Fruit fly (Drosophila melanogaster) whole organism, embryonic: ENCODE data around the gene CheB38b.

Experiments used
- CG10959 ChIP-seq: fragments of 200-800 bp; sonication (Bioruptor generic); IDR thresholded peaks from 2 replicates; pipeline ENCODE4 v1.3.6; 2022; ENCODE audit warnings: missing biosample characterization, missing genetic modification characterization
- CG11723 ChIP-seq: fragments of 200-800 bp; sonication (Bioruptor generic); optimal IDR thresholded peaks from 2 replicates; lab custom pipeline; 2017; ENCODE audit warnings: missing biosample characterization, mild to moderate bottlenecking, missing genetic modification characterization
- CG12104 ChIP-seq: fragments of 200-800 bp; sonication (Bioruptor generic); optimal IDR thresholded peaks from 3 replicates; lab custom pipeline; 2016; ENCODE audit warnings: missing biosample characterization, missing genetic modification characterization
- CG1233 ChIP-seq: fragments of 200-800 bp; sonication (Bioruptor generic); optimal IDR thresholded peaks from 4 replicates; lab custom pipeline; 2018; ENCODE audit warnings: missing biosample characterization, mild to moderate bottlenecking, missing genetic modification characterization
- CG13287 ChIP-seq: fragments of 200-800 bp; sonication (Bioruptor generic); IDR thresholded peaks from 2 replicates; pipeline ENCODE4 v1.3.6; 2022; ENCODE audit warnings: missing biosample characterization, missing genetic modification characterization; ENCODE audit not compliant: partially characterized antibody
- CG15269 ChIP-seq: fragments of 200-800 bp; sonication (Bioruptor generic); optimal IDR thresholded peaks from 2 replicates; lab custom pipeline; 2018; ENCODE audit warnings: missing biosample characterization, mild to moderate bottlenecking, missing genetic modification characterization, moderate library complexity
- CG1647 ChIP-seq: fragments of 200-800 bp; sonication (Bioruptor generic); optimal IDR thresholded peaks from 3 replicates; lab custom pipeline; 2016; ENCODE audit warnings: missing biosample characterization, missing genetic modification characterization
- CG16813 ChIP-seq: fragments of 200-800 bp; sonication (Bioruptor generic); IDR thresholded peaks from 3 replicates; pipeline ENCODE4 v1.3.6; 2022; ENCODE audit warnings: missing biosample characterization, missing genetic modification characterization; ENCODE audit not compliant: partially characterized antibody
- CG5180 ChIP-seq: fragments of 200-800 bp; sonication (Bioruptor generic); optimal IDR thresholded peaks from 3 replicates; lab custom pipeline; 2017; ENCODE audit warnings: missing biosample characterization, missing genetic modification characterization, mild to moderate bottlenecking, moderate library complexity, missing genetic modification reagents
- CG6854 ChIP-seq: fragments of 200-800 bp; sonication (Bioruptor generic); optimal IDR thresholded peaks from 3 replicates; lab custom pipeline; 2017; ENCODE audit warnings: missing biosample characterization, mild to moderate bottlenecking, missing genetic modification characterization
- CG8359 ChIP-seq: fragments of 200-800 bp; sonication (Bioruptor generic); optimal IDR thresholded peaks from 2 replicates; lab custom pipeline; 2017; ENCODE audit warnings: missing biosample characterization, mild to moderate bottlenecking, missing genetic modification characterization, borderline replicate concordance
- CG9727 ChIP-seq: fragments of 200-800 bp; sonication (Bioruptor generic); optimal IDR thresholded peaks from 3 replicates; lab custom pipeline; 2017; ENCODE audit warnings: missing biosample characterization, mild to moderate bottlenecking, missing genetic modification characterization
- Camta ChIP-seq: fragments of 200-800 bp; sonication (Bioruptor generic); optimal IDR thresholded peaks from 2 replicates; lab custom pipeline; 2016; ENCODE audit warnings: missing biosample characterization, missing genetic modification characterization
- Dbx ChIP-seq: fragments of 200-800 bp; sonication (Bioruptor generic); IDR thresholded peaks from 3 replicates; pipeline ENCODE4 v1.3.6; 2022; ENCODE audit warnings: missing biosample characterization, missing genetic modification characterization
- Deaf1 ChIP-seq: fragments of 200-800 bp; optimal IDR thresholded peaks from 3 replicates; lab custom pipeline; 2019; ENCODE audit warnings: missing biosample characterization, mild to moderate bottlenecking, missing genetic modification characterization, moderate library complexity
- Dip2 ChIP-seq: fragments of 200-800 bp; sonication (Bioruptor generic); IDR thresholded peaks from 2 replicates; pipeline ENCODE4 v1.3.6; 2022; ENCODE audit warnings: missing biosample characterization, missing genetic modification characterization
- HLH3B ChIP-seq: fragments of 200-800 bp; sonication (Bioruptor generic); IDR thresholded peaks from 2 replicates; pipeline ENCODE4 v1.3.6; 2022; ENCODE audit warnings: missing biosample characterization, missing genetic modification characterization
- Hr51 ChIP-seq, 2 experiments: fragments of 200-800 bp; sonication (Bioruptor generic); optimal IDR thresholded peaks; 2 replicates in 1 of 2; 3 replicates in 1 of 2; lab custom pipeline; 2016 to 2018; ENCODE audit warnings: missing biosample characterization in 2 of 2, missing genetic modification characterization in 2 of 2, mild to moderate bottlenecking in 1 of 2, moderate library complexity in 1 of 2
- Hr78 ChIP-seq, 2 experiments: fragments of 200-800 bp in 1 of 2; fragments of >200 bp in 1 of 2; sonication (Bioruptor generic) in 1 of 2; optimal IDR thresholded peaks; 2 replicates each; lab custom pipeline; 2017 to 2019; ENCODE audit warnings: missing biosample characterization in 2 of 2, missing genetic modification characterization in 2 of 2, mild to moderate bottlenecking in 1 of 2, moderate library complexity in 1 of 2
- MTF-1 ChIP-seq: fragments of 200-800 bp; sonication (Bioruptor generic); optimal IDR thresholded peaks from 2 replicates; lab custom pipeline; 2018; ENCODE audit warnings: missing biosample characterization, mild to moderate bottlenecking, missing genetic modification characterization, borderline replicate concordance
- Max ChIP-seq: fragments of 200-800 bp; sonication (Bioruptor generic); optimal IDR thresholded peaks from 2 replicates; lab custom pipeline; 2016; ENCODE audit warnings: missing biosample characterization, mild to moderate bottlenecking, missing genetic modification characterization
- Med ChIP-seq: fragments of 200-800 bp; sonication (Bioruptor generic); peaks from one replicate; lab custom pipeline; 2016; ENCODE audit warnings: missing biosample characterization, missing genetic modification characterization, mild to moderate bottlenecking, inconsistent platforms, moderate library complexity
- Sox102F ChIP-seq: fragments of 200-800 bp; sonication (Bioruptor generic); optimal IDR thresholded peaks from 2 replicates; lab custom pipeline; 2018; ENCODE audit warnings: missing biosample characterization, mild to moderate bottlenecking, missing genetic modification characterization, moderate library complexity
- Sry-δ ChIP-seq: fragments of 200-800 bp; sonication (Bioruptor generic); optimal IDR thresholded peaks from 2 replicates; lab custom pipeline; 2016; ENCODE audit warnings: missing biosample characterization, missing genetic modification characterization
- Ssrp ChIP-seq: fragments of 200-800 bp; sonication (Bioruptor generic); optimal IDR thresholded peaks from 2 replicates; lab custom pipeline; 2018; ENCODE audit warnings: missing biosample characterization, mild to moderate bottlenecking, missing genetic modification characterization, moderate library complexity
- ac ChIP-seq: fragments of 200-800 bp; sonication (Bioruptor generic); optimal IDR thresholded peaks from 3 replicates; lab custom pipeline; 2017; ENCODE audit warnings: missing biosample characterization, mild to moderate bottlenecking, missing genetic modification characterization
- amos ChIP-seq: fragments of 200-800 bp; sonication (Bioruptor generic); IDR thresholded peaks from 2 replicates; pipeline ENCODE4 v1.3.6; 2022; ENCODE audit warnings: missing biosample characterization, missing genetic modification characterization; ENCODE audit not compliant: partially characterized antibody
- bowl ChIP-seq: fragments of 200-800 bp; sonication (Bioruptor generic); IDR thresholded peaks from 2 replicates; pipeline ENCODE4 v1.3.6; 2022; ENCODE audit warnings: missing biosample characterization, missing genetic modification characterization
- bsh ChIP-seq, 2 experiments: fragments of 200-800 bp; sonication (Bioruptor generic); optimal IDR thresholded peaks; 2 replicates each; lab custom pipeline; 2017 to 2018; ENCODE audit warnings: mild to moderate bottlenecking in 2 of 2, missing biosample characterization in 2 of 2, missing genetic modification characterization in 2 of 2, moderate library complexity in 1 of 2
- croc ChIP-seq: fragments of 200-800 bp; sonication (Bioruptor generic); conservative IDR thresholded peaks from 3 replicates; pipeline ENCODE4 v1.3.6; 2022; ENCODE audit warnings: missing biosample characterization, missing genetic modification characterization
- cwo ChIP-seq: fragments of 200-800 bp; sonication (Bioruptor generic); optimal IDR thresholded peaks from 3 replicates; lab custom pipeline; 2017; ENCODE audit warnings: missing biosample characterization, missing genetic modification characterization, mild to moderate bottlenecking, moderate library complexity, missing genetic modification reagents
- danr ChIP-seq: fragments of 200-800 bp; sonication (Bioruptor generic); IDR thresholded peaks from 2 replicates; pipeline ENCODE4 v1.3.6; 2022; ENCODE audit warnings: missing biosample characterization, missing genetic modification characterization
- dm ChIP-seq: fragments of 200-800 bp; sonication (Bioruptor generic); optimal IDR thresholded peaks from 3 replicates; lab custom pipeline; 2016; ENCODE audit warnings: missing biosample characterization, missing genetic modification characterization
- dmrt99B ChIP-seq: fragments of 200-800 bp; sonication (Bioruptor generic); optimal IDR thresholded peaks from 2 replicates; lab custom pipeline; 2018; ENCODE audit warnings: missing biosample characterization, mild to moderate bottlenecking, missing genetic modification characterization, moderate library complexity
- eyg ChIP-seq: fragments of 200-800 bp; sonication (Bioruptor generic); optimal IDR thresholded peaks from 3 replicates; lab custom pipeline; 2016; ENCODE audit warnings: missing biosample characterization, missing genetic modification characterization
- ftz-f1 ChIP-seq: fragments of 200-800 bp; sonication (Bioruptor generic); optimal IDR thresholded peaks from 2 replicates; lab custom pipeline; 2016; ENCODE audit warnings: missing biosample characterization, missing genetic modification characterization
- gce ChIP-seq: fragments of 200-800 bp; sonication (Bioruptor generic); IDR thresholded peaks from 3 replicates; pipeline ENCODE4 v1.3.6; 2022; ENCODE audit warnings: missing biosample characterization, missing genetic modification characterization
- insv ChIP-seq, 2 experiments: fragments of 200-800 bp; sonication (Bioruptor generic); optimal IDR thresholded peaks; 3 replicates each; lab custom pipeline; 2016 to 2018; ENCODE audit warnings: missing biosample characterization in 2 of 2, missing genetic modification characterization in 2 of 2
- lab ChIP-seq: fragments of 200-800 bp; sonication (Bioruptor generic); optimal IDR thresholded peaks from 3 replicates; lab custom pipeline; 2017; ENCODE audit warnings: missing biosample characterization, missing genetic modification characterization, mild to moderate bottlenecking, moderate library complexity, missing genetic modification reagents
- mirr ChIP-seq: fragments of 200-800 bp; sonication (Bioruptor generic); optimal IDR thresholded peaks from 3 replicates; lab custom pipeline; 2018; ENCODE audit warnings: missing biosample characterization, mild to moderate bottlenecking, missing genetic modification characterization
- pan ChIP-seq, 4 experiments: fragments of >200 bp in 3 of 4; fragments of 200-800 bp in 1 of 4; sonication (Bioruptor generic) in 1 of 4; optimal IDR thresholded peaks in 3 of 4; IDR thresholded peaks in 1 of 4; 2 replicates each; pipeline versions ENCODE4 v1.3.6 to Lab custom; 2017 to 2022; ENCODE audit warnings: missing biosample characterization in 2 of 4, missing genetic modification characterization in 2 of 4, mixed read lengths in 1 of 4
- pros ChIP-seq: fragments of 200-800 bp; sonication (Bioruptor generic); optimal IDR thresholded peaks from 3 replicates; lab custom pipeline; 2019; ENCODE audit warnings: missing biosample characterization, mild to moderate bottlenecking, missing genetic modification characterization, moderate library complexity
- repo ChIP-seq: fragments of 200-800 bp; sonication (Bioruptor generic); optimal IDR thresholded peaks from 2 replicates; lab custom pipeline; 2016; ENCODE audit warnings: missing biosample characterization, missing genetic modification characterization
- ro ChIP-seq: fragments of 200-800 bp; sonication (Bioruptor generic); IDR thresholded peaks from 2 replicates; pipeline ENCODE4 v1.3.6; 2022; ENCODE audit warnings: missing biosample characterization, missing genetic modification characterization
- row ChIP-seq: fragments of 200-800 bp; sonication (Bioruptor generic); IDR thresholded peaks from 3 replicates; pipeline ENCODE4 v1.3.6; 2022; ENCODE audit warnings: missing biosample characterization, missing genetic modification characterization
- sima ChIP-seq: fragments of 200-800 bp; sonication (Bioruptor generic); optimal IDR thresholded peaks from 2 replicates; lab custom pipeline; 2016; ENCODE audit warnings: missing biosample characterization, missing genetic modification characterization
- toy ChIP-seq: fragments of 200-800 bp; sonication (Bioruptor generic); IDR thresholded peaks from 2 replicates; pipeline ENCODE4 v1.3.6; 2022; ENCODE audit warnings: missing biosample characterization, missing genetic modification characterization
- twi ChIP-seq: fragments of 200-800 bp; optimal IDR thresholded peaks from 2 replicates; lab custom pipeline; 2019; ENCODE audit warnings: missing biosample characterization, mild to moderate bottlenecking, missing genetic modification characterization, moderate library complexity
- zen2 ChIP-seq: fragments of 200-800 bp; sonication (Bioruptor generic); IDR thresholded peaks from 3 replicates; pipeline ENCODE4 v1.3.6; 2022; ENCODE audit warnings: missing biosample characterization, missing genetic modification characterization; ENCODE audit not compliant: partially characterized antibody

The CheB38b gene

DNA sequence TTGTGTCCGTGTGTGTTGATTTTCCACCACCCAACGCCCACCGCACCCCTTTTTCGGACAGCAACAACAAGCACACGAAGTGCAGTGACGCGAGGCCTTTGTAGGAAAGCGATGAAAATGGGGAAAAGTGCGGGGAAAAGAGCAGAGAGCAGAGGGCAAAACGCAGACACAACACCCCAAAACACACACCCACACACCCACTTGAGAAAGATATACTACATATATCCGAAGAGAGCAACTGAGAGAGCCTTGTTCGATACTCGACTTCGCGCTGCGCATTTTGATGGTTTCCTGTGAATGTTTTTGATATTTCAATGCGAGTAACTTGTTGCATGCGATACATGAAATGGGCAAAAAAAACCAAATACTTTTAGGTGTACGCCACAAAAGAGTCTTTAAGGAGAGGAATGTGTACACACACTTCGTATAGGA, 13.3 kb downstream of the CheB38b start (continued):
- TF ChIP-seq ftz-f1 (GFP tag; lab: Kevin White, UChicago) (no peak), ro (GFP tag; lab: Robert Waterston, UW) (no peak), CG16813 (GFP tag; lab: Robert Waterston, UW) (no peak), CG13287 (no peak), lab (peak; percentile 7), amos (GFP tag; lab: Robert Waterston, UW) (0 out of 2 replicates have a peak, but pooled peaks have one; percentile 27), bsh (GFP tag; optimal IDR thresholded peaks at IDR 0.05; lab: Kevin White, UChicago) (no peak), CG8359 (GFP tag; lab: Kevin White, UChicago) (no peak), ac (no peak), Sry-δ (GFP tag; lab: Kevin White, UChicago) (no peak), Max (GFP tag; lab: Kevin White, UChicago) (no peak), CG10959 (no peak), MTF-1 (GFP tag; lab: Kevin White, UChicago) (no peak), Hr51 (GFP tag; optimal IDR thresholded peaks at IDR 0.05; lab: Kevin White, UChicago) (peak in 1 of 2 experiments; percentile 26), Camta (GFP tag; lab: Kevin White, UChicago) (no peak), sima (GFP tag; lab: Kevin White, UChicago) (no peak), zen2 (GFP tag; lab: Robert Waterston, UW) (no peak), Dip2 (GFP tag; lab: Robert Waterston, UW) (no peak), CG6854 (no peak), Dbx (GFP tag; lab: Robert Waterston, UW) (no peak), bowl (GFP tag; lab: Robert Waterston, UW) (no peak), eyg (GFP tag; lab: Kevin White, UChicago) (no peak), Deaf1 (peak; percentile 31), danr (GFP tag; lab: Robert Waterston, UW) (no peak), CG1647 (GFP tag; lab: Kevin White, UChicago) (no peak), insv (GFP tag; optimal IDR thresholded peaks at IDR 0.05; lab: Kevin White, UChicago) (no peak)

DNA sequence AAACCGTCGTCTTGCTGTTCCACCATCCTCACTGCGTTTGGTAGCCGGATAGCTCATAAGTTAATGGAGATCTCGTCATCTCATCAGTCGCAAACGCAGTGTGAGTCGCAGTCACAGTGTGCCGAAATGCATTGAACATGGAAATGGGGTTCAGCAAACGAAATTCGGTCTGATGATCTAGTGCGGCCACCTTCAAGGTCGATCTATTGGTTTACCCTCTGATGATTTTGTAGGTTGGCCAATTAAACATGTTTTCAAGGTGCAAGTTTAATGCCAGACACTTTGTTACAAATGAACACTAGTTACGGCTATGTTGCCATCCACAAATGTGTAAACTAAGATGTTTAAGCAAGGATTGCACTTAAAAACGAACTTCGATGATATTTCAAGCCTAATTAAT, 14.2 kb downstream of the CheB38b start:
- TF ChIP-seq croc (GFP tag; lab: Robert Waterston, UW): no peak
- TF ChIP-seq Dip2 (GFP tag; lab: Robert Waterston, UW): no peak
- no peak for TF ChIP-seq CG12104
- TF ChIP-seq CG1233 (GFP tag; lab: Kevin White, UChicago): no peak
- no peak for TF ChIP-seq repo (GFP tag; lab: Kevin White, UChicago)
- TF ChIP-seq dm (GFP tag; lab: Kevin White, UChicago): no peak
- TF ChIP-seq toy: no peak
- TF ChIP-seq Sox102F (GFP tag; lab: Kevin White, UChicago): peak; percentile 8
- no peak for TF ChIP-seq twi (tag; lab: Kevin White, UChicago)
- TF ChIP-seq CG9727: no peak
- TF ChIP-seq CG5180: no peak
- TF ChIP-seq cwo (GFP tag; lab: Kevin White, UChicago): no peak
- no peak for TF ChIP-seq gce (GFP tag; lab: Robert Waterston, UW)
- no peak for TF ChIP-seq HLH3B (GFP tag; lab: Robert Waterston, UW)
- TF ChIP-seq Hr78 (GFP tag; optimal IDR thresholded peaks at IDR 0.05; lab: Kevin White, UChicago): no peak
- TF ChIP-seq bowl (GFP tag; lab: Robert Waterston, UW): no peak
- no peak for TF ChIP-seq CG11723 (GFP tag; lab: Kevin White, UChicago)
- peak; percentile 17 for TF ChIP-seq dmrt99B (tag; lab: Kevin White, UChicago)
- TF ChIP-seq Med (GFP tag; lab: Kevin White, UChicago): peak; percentile 35
- no peak for TF ChIP-seq pan (optimal IDR thresholded peaks at IDR 0.05; lab: Kevin White, UChicago)
- peak in 1 of 2 experiments; percentile 7 for TF ChIP-seq pan (GFP tag; optimal IDR thresholded peaks at IDR 0.05 in 1 of 2, IDR thresholded peaks at IDR 0.05 in 1 of 2)
- TF ChIP-seq row (GFP tag; lab: Robert Waterston, UW): 0 out of 3 replicates have a peak, but pooled peaks have one; percentile 9
- TF ChIP-seq mirr (GFP tag; lab: Kevin White, UChicago): no peak
- TF ChIP-seq Ssrp (tag; lab: Kevin White, UChicago): no peak
- TF ChIP-seq CG15269 (tag; lab: Kevin White, UChicago): no peak
- TF ChIP-seq pros (GFP tag; lab: Kevin White, UChicago): peak; percentile 77
